Worm (Caenorhabditis elegans): ENCODE data around the gene C11D2.4.

DNA sequence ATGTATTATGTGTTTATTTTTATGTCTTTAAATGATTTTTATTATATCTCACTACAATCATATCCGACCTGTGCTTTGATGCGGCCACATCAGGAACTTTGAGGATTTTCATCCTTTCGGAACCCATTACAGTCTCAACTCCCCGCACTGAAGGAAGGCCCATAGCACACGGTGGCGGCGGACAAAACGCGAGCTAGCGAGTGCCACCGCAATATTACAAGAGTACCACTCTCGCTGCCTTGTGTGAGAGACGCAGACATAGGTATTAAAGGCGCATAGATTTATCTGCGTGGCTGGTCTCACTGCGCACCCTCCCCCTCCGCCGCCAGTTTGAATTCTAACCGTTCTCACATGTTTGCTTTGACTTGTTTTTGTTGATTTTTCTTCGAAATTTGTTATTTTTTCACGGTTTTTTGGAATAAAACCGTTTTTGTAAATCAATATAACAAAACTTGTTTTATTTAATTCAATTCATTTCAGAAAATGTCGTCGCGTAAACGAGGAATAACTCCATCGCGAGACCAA, 39.0 kb downstream of the C11D2.4 start, which contains the start of gene zen-4:
- TF ChIP-seq nhr-237 (tag; optimal IDR thresholded peaks at IDR 0.05) (no peak), aly-2 (tag; optimal IDR thresholded peaks at IDR 0.05) (no peak), unc-55 (GFP tag; optimal IDR thresholded peaks at IDR 0.05) (no peak), zag-1 (tag; optimal IDR thresholded peaks at IDR 0.05) (no peak), elt-1 (tag; optimal IDR thresholded peaks at IDR 0.05) (no peak), unc-39 (tag; optimal IDR thresholded peaks at IDR 0.05) (no peak), ama-1 (optimal IDR thresholded peaks at IDR 0.05) (no peak), mab-5 (tag; optimal IDR thresholded peaks at IDR 0.05) (no peak), nhr-12 (tag; optimal IDR thresholded peaks at IDR 0.05) (no peak), skn-1 (tag; optimal IDR thresholded peaks at IDR 0.05) (no peak), blmp-1 (tag; optimal IDR thresholded peaks at IDR 0.05; ENCODE audit: insufficient read depth) (no peak)
